Worm (Caenorhabditis elegans) whole organism, L4/young adult: ENCODE results near the gene sre-18.
A peak's percentile ranks its signal among the peaks of the same experiment; 100 is the strongest.
"Not testable (repeated sequence)": the region's sequence is repeated elsewhere in the genome, so short reads cannot be mapped to it uniquely, and the experiment has no call there.

Experiments used
- W03F9.2 ChIP-seq: fragments of 150-350 bp; optimal IDR thresholded peaks from 2 replicates; lab custom pipeline; 2014; ENCODE audit warnings: missing biosample characterization, missing genetic modification characterization
- dao-5 ChIP-seq: sonication (generic microtip); optimal IDR thresholded peaks from 2 replicates; lab custom pipeline; 2016; ENCODE audit warnings: missing genotype, missing genetic modification characterization, moderate library complexity, missing compliant biosample characterization
- him-1 ChIP-seq: sonication (generic microtip); optimal IDR thresholded peaks from 2 replicates; lab custom pipeline; 2016; ENCODE audit warnings: missing genotype, missing genetic modification reagents, missing genetic modification characterization, missing compliant biosample characterization

Gene sre-18

DNA sequence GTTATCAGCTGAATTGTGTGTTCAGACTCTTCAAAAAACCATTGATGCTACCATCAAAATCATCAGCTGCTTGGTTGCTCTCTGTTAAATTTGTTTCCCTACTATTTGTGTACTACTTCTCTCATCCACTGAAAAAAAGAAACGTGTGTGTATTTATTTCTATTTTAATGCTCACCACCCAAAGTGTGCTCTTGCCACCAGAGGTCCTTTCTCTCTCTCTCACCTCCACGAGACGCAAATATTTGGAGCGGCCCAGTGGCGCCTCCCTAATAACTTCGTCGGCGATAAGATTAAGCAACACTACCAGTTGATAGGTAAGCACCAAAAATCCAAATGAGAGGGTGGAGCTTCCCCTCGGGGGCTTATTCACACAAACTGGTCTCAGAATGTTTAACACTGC lies 28.8 kb downstream of the sre-18 start:
- TF ChIP-seq dao-5 (tag; lab: Kevin White, UChicago) = no peak
- no peak for TF ChIP-seq W03F9.2
- TF ChIP-seq him-1 (tag; lab: Kevin White, UChicago) = no peak

DNA sequence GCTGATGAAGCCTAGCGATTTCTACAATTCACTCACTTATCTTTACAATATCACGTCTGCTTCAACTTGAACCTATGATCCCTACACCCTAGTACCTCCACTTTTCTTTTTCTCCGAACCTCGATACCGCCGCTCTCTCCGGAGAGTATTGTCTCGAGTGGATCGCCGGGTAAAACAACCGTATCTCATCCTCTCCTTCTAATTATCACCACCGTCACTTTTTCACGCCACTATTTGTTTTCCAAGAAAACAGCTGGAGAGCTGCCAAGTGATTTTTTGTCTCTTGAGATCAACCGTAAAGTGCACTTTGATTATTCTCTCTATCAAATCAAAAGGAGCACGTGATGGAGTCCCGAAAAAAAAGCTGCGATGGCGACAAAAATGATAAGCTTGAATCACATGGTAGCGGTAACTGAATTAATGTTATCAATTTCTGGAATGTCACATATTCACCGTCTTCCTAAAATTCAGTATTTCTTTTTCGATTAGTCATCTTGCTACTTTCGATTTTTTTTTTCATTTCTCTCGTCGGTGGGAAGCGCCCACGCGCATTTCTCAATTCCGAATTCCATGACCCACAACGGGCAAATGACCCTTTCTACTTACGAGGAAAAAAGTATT lies 29.9 kb downstream of the sre-18 start:
- TF ChIP-seq W03F9.2 = no peak
- TF ChIP-seq dao-5 (tag; lab: Kevin White, UChicago) = no peak
- no peak for TF ChIP-seq him-1 (tag; lab: Kevin White, UChicago)

DNA sequence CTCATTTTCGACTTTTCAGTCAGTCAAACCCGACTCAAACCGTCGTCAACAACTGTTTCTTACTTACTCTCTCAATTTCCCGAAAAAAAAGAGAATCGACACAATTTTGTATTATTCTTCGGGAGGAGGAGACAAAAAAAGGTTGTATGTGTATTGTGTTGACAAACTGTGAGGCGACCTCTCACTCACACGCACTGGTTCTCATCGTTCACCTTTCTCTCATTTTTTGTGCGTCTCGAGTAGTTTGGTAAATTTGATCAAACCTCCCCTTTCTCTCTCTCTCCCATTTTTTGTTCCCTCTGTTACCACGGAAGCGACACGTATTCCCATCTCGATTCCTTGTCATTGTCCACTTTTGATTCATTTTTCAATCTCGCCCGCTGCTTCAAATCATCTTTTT lies 30.8 kb downstream of the sre-18 start:
- no peak for TF ChIP-seq him-1 (tag; lab: Kevin White, UChicago)
- no peak for TF ChIP-seq dao-5 (tag; lab: Kevin White, UChicago)
- no peak for TF ChIP-seq W03F9.2

DNA sequence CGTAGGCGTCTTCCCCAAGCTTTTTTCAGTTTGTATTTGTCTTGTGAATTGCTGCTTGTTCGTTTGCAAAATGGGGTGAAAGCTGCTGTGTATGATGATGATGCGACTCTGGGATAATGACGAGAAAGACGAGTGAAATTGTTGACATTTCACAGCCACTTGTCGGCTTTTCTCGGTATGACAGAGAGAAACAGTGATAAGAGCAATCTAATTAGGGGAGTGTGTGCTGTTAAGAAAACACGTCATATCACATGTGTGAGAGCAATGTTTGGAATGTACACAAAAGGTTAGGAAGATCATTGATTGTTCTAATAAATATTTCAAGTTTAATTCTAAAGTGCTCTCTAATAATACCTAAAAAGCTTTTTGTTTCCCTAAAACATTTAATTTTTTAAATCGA lies 31.9 kb downstream of the sre-18 start:
- TF ChIP-seq W03F9.2 (no peak), him-1 (tag; lab: Kevin White, UChicago) (no peak), dao-5 (tag; lab: Kevin White, UChicago) (no peak)

DNA sequence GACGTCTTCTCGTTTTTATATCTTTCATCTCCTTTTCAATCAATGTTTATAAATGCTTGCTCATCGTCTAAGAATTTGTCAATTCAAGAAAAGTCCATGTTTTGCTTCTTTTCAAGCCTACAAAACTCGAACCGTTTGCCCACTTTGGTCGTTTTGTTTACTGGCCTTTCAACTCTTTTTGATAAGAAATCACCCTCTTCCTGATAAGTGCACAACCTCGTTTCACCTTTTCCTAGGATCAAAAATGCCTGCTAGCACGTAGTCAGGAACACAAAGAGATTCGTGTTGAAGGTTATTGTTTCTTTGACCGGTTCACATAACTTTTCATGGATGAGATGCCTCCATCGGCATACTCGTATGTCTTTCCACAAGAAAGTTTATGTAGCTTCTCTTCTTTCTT lies 33.0 kb downstream of the sre-18 start:
- no peak for TF ChIP-seq W03F9.2
- TF ChIP-seq him-1 (tag; lab: Kevin White, UChicago) = no peak
- TF ChIP-seq dao-5 (tag; lab: Kevin White, UChicago) = no peak

DNA sequence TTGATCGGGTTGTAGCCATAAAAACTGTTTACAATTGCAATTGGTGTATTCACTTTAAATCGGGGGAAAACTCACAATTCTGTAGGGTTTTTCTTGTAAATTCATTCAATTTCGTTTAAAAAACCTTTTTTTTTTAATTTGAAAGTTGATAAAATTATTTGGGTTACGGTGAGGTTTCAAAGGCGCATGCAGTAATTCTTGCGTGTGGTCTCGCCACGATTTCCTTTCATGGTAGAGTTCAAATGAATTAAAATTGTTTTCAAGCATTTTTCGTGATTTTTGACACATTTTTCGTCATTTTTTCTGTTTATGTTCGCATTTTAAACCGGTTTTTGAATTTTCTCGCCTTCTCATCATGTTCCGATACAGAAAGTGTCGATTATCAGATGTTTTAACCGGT lies 34.9 kb downstream of the sre-18 start:
- peak; percentile 12 for TF ChIP-seq W03F9.2
- no peak for TF ChIP-seq dao-5 (tag; lab: Kevin White, UChicago)
- no peak for TF ChIP-seq him-1 (tag; lab: Kevin White, UChicago)

DNA sequence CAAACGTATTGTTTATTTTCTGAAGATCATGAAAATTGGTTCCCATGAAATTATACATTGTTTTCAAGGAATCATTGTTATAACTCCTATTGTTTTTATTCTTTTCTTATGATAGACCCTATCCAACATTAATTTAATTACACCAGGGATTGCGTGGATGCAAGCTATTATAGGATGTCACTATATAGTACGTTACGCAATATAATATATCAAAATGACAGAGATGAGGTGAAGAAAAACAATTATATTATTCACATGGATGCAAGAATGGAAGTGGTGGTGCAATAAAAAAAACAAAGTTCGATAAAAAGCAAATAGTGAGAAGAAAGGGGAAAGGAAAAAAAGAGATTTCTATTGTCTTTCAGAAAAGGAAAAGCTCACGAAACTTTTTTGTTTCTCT lies 36.2 kb downstream of the sre-18 start:
- no peak for TF ChIP-seq him-1 (tag; lab: Kevin White, UChicago)
- no peak for TF ChIP-seq W03F9.2
- TF ChIP-seq dao-5 (tag; lab: Kevin White, UChicago) = no peak

DNA sequence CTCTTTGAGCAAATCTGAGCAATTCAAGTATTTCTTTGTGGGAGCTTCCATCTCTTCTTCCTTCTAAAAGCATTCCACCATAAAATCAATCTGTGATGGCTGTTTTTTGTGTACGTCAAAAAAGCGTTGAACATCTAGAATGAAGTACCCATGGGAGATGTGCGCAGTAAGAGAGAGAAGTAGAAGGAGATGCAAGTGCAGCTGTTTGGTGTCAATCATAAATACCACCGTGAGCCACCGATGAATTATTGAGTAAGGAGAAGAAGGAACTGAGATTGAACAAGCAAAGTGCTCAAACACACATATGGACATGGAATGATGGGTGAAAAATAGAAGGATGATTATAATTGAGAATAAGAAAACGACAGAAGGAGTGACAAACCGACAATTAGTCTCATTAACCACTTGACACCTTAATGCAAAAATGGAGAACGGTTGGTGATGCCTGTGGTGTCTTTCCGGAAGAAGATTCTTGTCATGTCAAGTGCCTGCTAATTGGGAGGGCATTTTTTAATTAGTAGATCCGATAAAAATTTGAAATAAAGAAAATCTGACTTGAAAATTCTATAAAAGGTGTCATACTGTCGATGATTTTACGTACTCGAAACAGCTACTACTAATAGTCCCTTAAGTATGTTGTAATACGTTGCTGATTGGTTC lies 37.3 kb downstream of the sre-18 start:
- no peak for TF ChIP-seq W03F9.2
- no peak for TF ChIP-seq him-1 (tag; lab: Kevin White, UChicago)
- TF ChIP-seq dao-5 (tag; lab: Kevin White, UChicago) = no peak

DNA sequence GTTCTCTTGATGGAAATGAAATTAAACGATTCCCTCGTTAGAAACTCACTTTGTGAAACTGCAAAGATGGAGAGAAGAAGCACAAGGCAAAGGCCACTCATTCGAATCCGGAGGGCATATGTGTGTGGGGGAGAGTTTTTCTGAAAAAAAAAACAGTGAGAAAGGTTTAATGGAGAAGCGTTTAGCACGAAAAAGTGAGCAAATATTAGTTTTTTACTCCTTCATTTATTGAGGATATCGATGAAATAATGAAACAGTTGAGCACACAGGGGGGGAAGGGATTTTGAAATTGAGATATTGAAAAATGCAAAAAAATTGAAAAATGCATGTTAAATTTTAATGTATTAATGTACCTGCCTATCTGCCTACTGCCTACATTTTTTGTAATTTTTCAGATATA lies 51.3 kb downstream of the sre-18 start, which contains the start of gene nlr-1:
nlr-1 (minus strand) TSS at position 101 of the 400 bp plus-strand sequence.
- TF ChIP-seq him-1 (tag; lab: Kevin White, UChicago); W03F9.2; dao-5 (tag; lab: Kevin White, UChicago): not testable (repeated sequence)
